Fruit fly (Drosophila melanogaster) whole organism, pupa: Measurements from ENCODE around the gene CG34342.

Source experiments
- CG12605 ChIP-seq: fragments of 200-800 bp; sonication (Bioruptor generic); IDR thresholded peaks from 2 replicates; pipeline ENCODE4 v1.3.6; 2022; ENCODE audit warnings: missing biosample characterization, missing genetic modification characterization
- CG13204 ChIP-seq: fragments of 200-800 bp; sonication (Bioruptor generic); optimal IDR thresholded peaks from 2 replicates; lab custom pipeline; 2018; ENCODE audit warnings: missing biosample characterization, mild to moderate bottlenecking, missing genetic modification characterization, moderate library complexity
- CG14655 ChIP-seq: fragments of 200-800 bp; sonication (Bioruptor generic); optimal IDR thresholded peaks from 3 replicates; lab custom pipeline; 2017; ENCODE audit warnings: mild to moderate bottlenecking, missing biosample characterization, missing genetic modification reagents, missing genetic modification characterization
- CG4496 ChIP-seq: fragments of 200-800 bp; sonication (Bioruptor generic); IDR thresholded peaks from 3 replicates; pipeline ENCODE4 v1.3.6; 2022; ENCODE audit warnings: missing biosample characterization, missing genetic modification characterization
- CG8301 ChIP-seq: fragments of 200-800 bp; sonication (Bioruptor generic); optimal IDR thresholded peaks from 2 replicates; lab custom pipeline; 2018; ENCODE audit warnings: missing biosample characterization, mild to moderate bottlenecking, missing genetic modification characterization
- CG9948 ChIP-seq: fragments of 200-800 bp; sonication (Bioruptor generic); optimal IDR thresholded peaks from 2 replicates; lab custom pipeline; 2018; ENCODE audit warnings: missing biosample characterization, mild to moderate bottlenecking, missing genetic modification characterization, moderate library complexity
- D1 ChIP-seq: fragments of 200-800 bp; sonication (Bioruptor generic); optimal IDR thresholded peaks from 2 replicates; lab custom pipeline; 2018; ENCODE audit warnings: missing biosample characterization, mild to moderate bottlenecking, missing genetic modification characterization, moderate library complexity
- EcR ChIP-seq: fragments of 200-800 bp; sonication (Bioruptor generic); optimal IDR thresholded peaks from 3 replicates; lab custom pipeline; 2019; ENCODE audit warnings: missing biosample characterization, missing genetic modification characterization, mild to moderate bottlenecking, moderate library complexity, missing genetic modification reagents
- Ets98B ChIP-seq: fragments of 200-800 bp; sonication (Bioruptor generic); IDR thresholded peaks from 2 replicates; pipeline ENCODE4 v1.3.6; 2022; ENCODE audit warnings: missing biosample characterization, missing genetic modification characterization
- Pif1A ChIP-seq: fragments of 200-800 bp; sonication (Bioruptor generic); optimal IDR thresholded peaks from 3 replicates; lab custom pipeline; 2016; ENCODE audit warnings: missing biosample characterization, missing genetic modification characterization
- rn ChIP-seq: fragments of 200-800 bp; sonication (Bioruptor generic); IDR thresholded peaks from 2 replicates; pipeline ENCODE4 v1.3.6; 2022; ENCODE audit warnings: missing biosample characterization, missing genetic modification characterization

- TF ChIP-seq Ets98B (GFP tag; lab: Robert Waterston, UW) (no peak), EcR (no peak), rn (no peak), CG13204 (GFP tag; lab: Kevin White, UChicago) (no peak), CG4496 (GFP tag; lab: Robert Waterston, UW) (no peak), CG8301 (tag; lab: Kevin White, UChicago) (no peak), CG12605 (GFP tag; lab: Robert Waterston, UW) (no peak), CG9948 (tag; lab: Kevin White, UChicago) (no peak), Pif1A (GFP tag; lab: Kevin White, UChicago) (no peak), D1 (tag; lab: Kevin White, UChicago) (no peak), CG14655 (GFP tag; lab: Kevin White, UChicago) (no peak)
Observed at dm6 chr3L:5498858-5499257, 11.8 kb downstream of the CG34342 start, which contains the start of gene blanks.
